Worm (Caenorhabditis elegans) whole organism, L1 larva: ENCODE results near the gene glr-2.
A peak's percentile ranks its signal among the peaks of the same experiment; 100 is the strongest.

Experiments
- F16B12.6 ChIP-seq: fragments of 150-350 bp; optimal IDR thresholded peaks from 2 replicates; lab custom pipeline; 2014; ENCODE audit warnings: missing biosample characterization, missing genetic modification characterization
- Y116A8C.19 ChIP-seq: sonication (generic microtip); optimal IDR thresholded peaks from 2 replicates; lab custom pipeline; 2016; ENCODE audit warnings: missing compliant biosample characterization, missing genetic modification characterization, borderline replicate concordance
- alr-1 ChIP-seq: fragments of 200-800 bp; sonication (Bioruptor generic); optimal IDR thresholded peaks from 2 replicates; lab custom pipeline; 2018; ENCODE audit warnings: borderline replicate concordance, mild to moderate bottlenecking, missing genetic modification characterization, missing compliant biosample characterization
- ceh-8 ChIP-seq: fragments of 200-800 bp; sonication (Bioruptor generic); optimal IDR thresholded peaks from 2 replicates; lab custom pipeline; 2018; ENCODE audit warnings: mild to moderate bottlenecking, missing genetic modification characterization, moderate library complexity, missing compliant biosample characterization
- ceh-82 ChIP-seq, 3 experiments: fragments of 150-350 bp in 1 of 3; sonication (generic microtip) in 2 of 3; optimal IDR thresholded peaks; 2 replicates each; lab custom pipeline; 2014 to 2017; ENCODE audit warnings: missing biosample characterization in 3 of 3, missing genetic modification characterization in 3 of 3
- ceh-90 ChIP-seq: sonication (generic microtip); optimal IDR thresholded peaks from 2 replicates; lab custom pipeline; 2016; ENCODE audit warnings: missing genetic modification characterization, missing compliant biosample characterization
- ces-1 ChIP-seq: fragments of 150-350 bp; optimal IDR thresholded peaks from 2 replicates; lab custom pipeline; 2014; ENCODE audit warnings: missing biosample characterization, missing genetic modification reagents, missing genetic modification characterization
- egl-27 ChIP-seq, 2 experiments: fragments of 150-350 bp in 1 of 2; sonication (generic microtip); optimal IDR thresholded peaks; 3 replicates each; lab custom pipeline; 2017 to 2018; ENCODE audit warnings: missing biosample characterization in 2 of 2, missing genetic modification characterization in 2 of 2, missing genetic modification reagents in 2 of 2
- ets-5 ChIP-seq: fragments of 200-800 bp; sonication (Bioruptor generic); IDR thresholded peaks from 2 replicates; pipeline ENCODE4 v1.3.6; 2022; ENCODE audit warnings: missing genetic modification characterization, missing compliant biosample characterization
- fkh-10 ChIP-seq: sonication (generic microtip); optimal IDR thresholded peaks from 2 replicates; lab custom pipeline; 2017; ENCODE audit warnings: missing biosample characterization, missing genetic modification reagents, missing genetic modification characterization
- fkh-8 ChIP-seq: sonication (generic microtip); optimal IDR thresholded peaks from 2 replicates; lab custom pipeline; 2016; ENCODE audit warnings: mild to moderate bottlenecking, missing genetic modification characterization, missing compliant biosample characterization
- isw-1 ChIP-seq: fragments of 200-800 bp; sonication (Bioruptor generic); IDR thresholded peaks from 2 replicates; pipeline ENCODE4 v1.3.6; 2022; ENCODE audit warnings: missing genetic modification characterization, missing compliant biosample characterization
- jun-1 ChIP-seq: fragments of 150-350 bp; optimal IDR thresholded peaks from 2 replicates; lab custom pipeline; 2014; ENCODE audit warnings: missing biosample characterization, missing genetic modification reagents, missing genetic modification characterization
- lin-13 ChIP-seq: fragments of 150-350 bp; optimal IDR thresholded peaks from 2 replicates; lab custom pipeline; 2014; ENCODE audit warnings: missing biosample characterization, missing genetic modification reagents, missing genetic modification characterization
- lin-35 ChIP-seq, 2 experiments: fragments of 150-350 bp; optimal IDR thresholded peaks; 2 replicates each; lab custom pipeline; 2014; ENCODE audit warnings: missing biosample characterization in 2 of 2, missing genetic modification characterization in 2 of 2, missing genetic modification reagents in 2 of 2
- lin-39 ChIP-seq: fragments of 150-350 bp; optimal IDR thresholded peaks from 2 replicates; lab custom pipeline; 2014; ENCODE audit warnings: missing biosample characterization, missing genetic modification reagents, missing genetic modification characterization
- mab-9 ChIP-seq: fragments of 200-800 bp; sonication (Bioruptor generic); IDR thresholded peaks from 2 replicates; pipeline ENCODE4 v1.3.6; 2022; ENCODE audit warnings: missing genetic modification reagents, missing genetic modification characterization, missing compliant biosample characterization
- mdl-1 ChIP-seq, 2 experiments: fragments of 150-350 bp; optimal IDR thresholded peaks; 2 replicates each; lab custom pipeline; 2014 to 2017; ENCODE audit warnings: missing biosample characterization in 2 of 2, missing genetic modification characterization in 2 of 2, inconsistent platforms in 1 of 2
- mef-2 ChIP-seq: fragments of 150-350 bp; optimal IDR thresholded peaks from 2 replicates; lab custom pipeline; 2014; ENCODE audit warnings: missing biosample characterization, missing genetic modification characterization
- mep-1 ChIP-seq: fragments of 150-350 bp; optimal IDR thresholded peaks from 2 replicates; lab custom pipeline; 2014; ENCODE audit warnings: missing biosample characterization, missing genetic modification characterization
- nhr-12 ChIP-seq: sonication (generic microtip); optimal IDR thresholded peaks from 2 replicates; lab custom pipeline; 2017; ENCODE audit warnings: missing biosample characterization, missing genetic modification characterization
- nhr-237 ChIP-seq: fragments of 150-350 bp; optimal IDR thresholded peaks from 2 replicates; lab custom pipeline; 2014; ENCODE audit warnings: missing biosample characterization, missing genetic modification characterization
- nhr-28 ChIP-seq: fragments of 150-350 bp; optimal IDR thresholded peaks from 2 replicates; lab custom pipeline; 2014; ENCODE audit warnings: missing biosample characterization, missing genetic modification characterization
- nhr-47 ChIP-seq: sonication (generic microtip); optimal IDR thresholded peaks from 2 replicates; lab custom pipeline; 2016; ENCODE audit warnings: mild to moderate bottlenecking, missing genetic modification characterization, moderate library complexity, missing compliant biosample characterization
- nhr-76 ChIP-seq: sonication (generic microtip); optimal IDR thresholded peaks from 2 replicates; lab custom pipeline; 2017; ENCODE audit warnings: missing biosample characterization, missing genetic modification characterization
- nhr-84 ChIP-seq: sonication (generic microtip); optimal IDR thresholded peaks from 2 replicates; lab custom pipeline; 2017; ENCODE audit warnings: missing biosample characterization, missing genetic modification characterization
- rnt-1 ChIP-seq: sonication (generic microtip); optimal IDR thresholded peaks from 2 replicates; lab custom pipeline; 2016; ENCODE audit warnings: mild to moderate bottlenecking, missing genetic modification characterization, moderate library complexity, missing compliant biosample characterization
- skn-1 ChIP-seq: fragments of 150-350 bp; optimal IDR thresholded peaks from 2 replicates; lab custom pipeline; 2014; ENCODE audit warnings: missing biosample characterization, missing genetic modification characterization
- snu-23 ChIP-seq: sonication (generic microtip); optimal IDR thresholded peaks from 2 replicates; lab custom pipeline; 2016; ENCODE audit warnings: missing genetic modification characterization, missing compliant biosample characterization
- sup-37 ChIP-seq: fragments of 200-800 bp; sonication (Bioruptor generic); optimal IDR thresholded peaks from 2 replicates; lab custom pipeline; 2018; ENCODE audit warnings: mild to moderate bottlenecking, missing genetic modification characterization, missing compliant biosample characterization
- tbx-2 ChIP-seq: sonication (generic microtip); optimal IDR thresholded peaks from 2 replicates; lab custom pipeline; 2016; ENCODE audit warnings: missing genetic modification characterization, missing compliant biosample characterization
- unc-30 ChIP-seq: sonication (generic microtip); optimal IDR thresholded peaks from 2 replicates; lab custom pipeline; 2017; ENCODE audit warnings: missing biosample characterization, missing genetic modification characterization
- unc-62 ChIP-seq: fragments of 150-350 bp; optimal IDR thresholded peaks from 2 replicates; lab custom pipeline; 2014; ENCODE audit warnings: missing biosample characterization, missing genetic modification reagents, missing genetic modification characterization
- unc-86 ChIP-seq: sonication (generic microtip); optimal IDR thresholded peaks from 2 replicates; lab custom pipeline; 2016; ENCODE audit warnings: missing genetic modification characterization, missing compliant biosample characterization
- unc-98 ChIP-seq: fragments of 200-800 bp; sonication (Bioruptor generic); IDR thresholded peaks from 2 replicates; pipeline ENCODE4 v1.3.6; 2022; ENCODE audit warnings: missing genetic modification characterization, missing compliant biosample characterization
- vab-15 ChIP-seq: sonication (generic microtip); optimal IDR thresholded peaks from 2 replicates; lab custom pipeline; 2017; ENCODE audit warnings: missing genotype, mild to moderate bottlenecking, missing genetic modification characterization, missing compliant biosample characterization
- xbp-1 ChIP-seq: sonication (generic microtip); optimal IDR thresholded peaks from 2 replicates; lab custom pipeline; 2016; ENCODE audit warnings: missing genetic modification characterization, missing compliant biosample characterization
- zag-1 ChIP-seq: fragments of 150-350 bp; optimal IDR thresholded peaks from 2 replicates; lab custom pipeline; 2014; ENCODE audit warnings: missing biosample characterization, missing genetic modification characterization
- zip-4 ChIP-seq: fragments of 200-800 bp; sonication (Bioruptor generic); optimal IDR thresholded peaks from 2 replicates; lab custom pipeline; 2018; ENCODE audit warnings: mild to moderate bottlenecking, missing genetic modification characterization, moderate library complexity, missing compliant biosample characterization
- ztf-4 ChIP-seq: fragments of 150-350 bp; optimal IDR thresholded peaks from 2 replicates; lab custom pipeline; 2014; ENCODE audit warnings: missing biosample characterization, missing genetic modification characterization

Gene glr-2

ce11 chrIII:7165816-7166229 lies 21.1 kb upstream of the glr-2 start (continued):
- TF ChIP-seq ets-5: no peak
- peak; percentile 82 for TF ChIP-seq skn-1 (tag; lab: Kevin White, UChicago)
- no peak for TF ChIP-seq ztf-4 (tag; lab: Kevin White, UChicago)
- no peak for TF ChIP-seq alr-1 (tag; lab: Kevin White, UChicago)
- TF ChIP-seq F16B12.6 (tag; lab: Kevin White, UChicago): no peak
- TF ChIP-seq nhr-47 (tag; lab: Kevin White, UChicago): no peak
- no peak for TF ChIP-seq nhr-28 (tag; lab: Kevin White, UChicago)
- TF ChIP-seq nhr-237 (tag; lab: Kevin White, UChicago): no peak
- TF ChIP-seq jun-1 (tag; lab: Kevin White, UChicago): peak; percentile 10
- TF ChIP-seq mdl-1 (tag; optimal IDR thresholded peaks at IDR 0.05; lab: Kevin White, UChicago): peak in 1 of 2 experiments; percentile 11
- no peak for TF ChIP-seq nhr-84
- TF ChIP-seq mef-2: no peak
- TF ChIP-seq unc-30 (tag; lab: Kevin White, UChicago): no peak
- TF ChIP-seq fkh-8 (tag; lab: Kevin White, UChicago): peak; percentile 3
- TF ChIP-seq zip-4 (GFP tag; lab: Kevin White, UChicago): peak; percentile 5
- no peak for TF ChIP-seq zag-1 (tag; lab: Kevin White, UChicago)
- no peak for TF ChIP-seq lin-39 (tag; lab: Kevin White, UChicago)
- TF ChIP-seq rnt-1 (tag; lab: Kevin White, UChicago): no peak
- TF ChIP-seq tbx-2 (tag; lab: Kevin White, UChicago): no peak
- no peak for TF ChIP-seq unc-62 (GFP tag; lab: Kevin White, UChicago)
- TF ChIP-seq fkh-10 (GFP tag; lab: Kevin White, UChicago): no peak
- peak; percentile 77 for TF ChIP-seq xbp-1 (tag; lab: Kevin White, UChicago)
- no peak for TF ChIP-seq lin-13 (GFP tag; lab: Kevin White, UChicago)
- TF ChIP-seq lin-35 (GFP tag; optimal IDR thresholded peaks at IDR 0.05; lab: Kevin White, UChicago): peak; percentile 60 to 77
- no peak for TF ChIP-seq mab-9 (GFP tag; lab: Robert Waterston, UW)
- no peak for TF ChIP-seq ces-1 (GFP tag; lab: Kevin White, UChicago)
- no peak for TF ChIP-seq snu-23 (GFP tag; lab: Kevin White, UChicago)
- TF ChIP-seq sup-37: no peak
- no peak for TF ChIP-seq ceh-8 (GFP tag; lab: Kevin White, UChicago)
- no peak for TF ChIP-seq ceh-90 (tag; lab: Kevin White, UChicago)
- TF ChIP-seq Y116A8C.19 (tag; lab: Kevin White, UChicago): no peak
- no peak for TF ChIP-seq unc-86 (tag; lab: Kevin White, UChicago)
- TF ChIP-seq vab-15 (tag; lab: Kevin White, UChicago): no peak
- TF ChIP-seq nhr-76 (tag; lab: Kevin White, UChicago): no peak
- peak in 1 of 3 experiments; percentile 57 for TF ChIP-seq ceh-82 (tag; optimal IDR thresholded peaks at IDR 0.05; lab: Kevin White, UChicago)
- TF ChIP-seq egl-27 (tag; optimal IDR thresholded peaks at IDR 0.05; lab: Kevin White, UChicago): peak in 1 of 2 experiments; percentile 23
- TF ChIP-seq mep-1 (tag; lab: Kevin White, UChicago): peak; percentile 45
- no peak for TF ChIP-seq unc-98 (GFP tag; lab: Robert Waterston, UW)

DNA sequence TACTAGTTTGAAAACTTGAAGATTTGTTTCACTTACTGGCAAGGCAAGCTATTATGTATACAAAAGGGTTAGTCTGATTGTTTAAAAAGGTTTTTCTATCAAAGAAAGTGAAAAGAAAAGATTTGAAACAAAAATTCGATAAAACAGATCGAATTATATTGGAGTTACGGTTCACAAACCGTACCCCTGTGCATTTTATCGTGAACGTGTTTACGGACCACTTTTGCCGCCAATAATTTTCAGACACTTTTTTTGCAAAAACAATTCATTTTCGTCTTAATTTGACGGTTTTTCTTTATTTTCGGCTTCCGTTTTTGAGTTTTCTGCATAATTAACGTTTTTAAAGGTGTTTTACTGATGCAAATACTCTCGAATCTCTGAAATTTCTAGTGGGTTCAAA lies 20.5 kb upstream of the glr-2 start:
- TF ChIP-seq fkh-10 (GFP tag; lab: Kevin White, UChicago): no peak
- TF ChIP-seq lin-35 (GFP tag; optimal IDR thresholded peaks at IDR 0.05; lab: Kevin White, UChicago): no peak
- TF ChIP-seq alr-1 (tag; lab: Kevin White, UChicago): no peak
- TF ChIP-seq zip-4 (GFP tag; lab: Kevin White, UChicago): no peak
- TF ChIP-seq egl-27 (tag; optimal IDR thresholded peaks at IDR 0.05; lab: Kevin White, UChicago): no peak
- TF ChIP-seq F16B12.6 (tag; lab: Kevin White, UChicago): no peak
- TF ChIP-seq ceh-82 (tag; optimal IDR thresholded peaks at IDR 0.05; lab: Kevin White, UChicago): no peak
- no peak for TF ChIP-seq nhr-12
- TF ChIP-seq jun-1 (tag; lab: Kevin White, UChicago): no peak
- no peak for TF ChIP-seq isw-1 (GFP tag; lab: Robert Waterston, UW)
